Worm (Caenorhabditis elegans): ENCODE results near the gene adal-1.

DNA sequence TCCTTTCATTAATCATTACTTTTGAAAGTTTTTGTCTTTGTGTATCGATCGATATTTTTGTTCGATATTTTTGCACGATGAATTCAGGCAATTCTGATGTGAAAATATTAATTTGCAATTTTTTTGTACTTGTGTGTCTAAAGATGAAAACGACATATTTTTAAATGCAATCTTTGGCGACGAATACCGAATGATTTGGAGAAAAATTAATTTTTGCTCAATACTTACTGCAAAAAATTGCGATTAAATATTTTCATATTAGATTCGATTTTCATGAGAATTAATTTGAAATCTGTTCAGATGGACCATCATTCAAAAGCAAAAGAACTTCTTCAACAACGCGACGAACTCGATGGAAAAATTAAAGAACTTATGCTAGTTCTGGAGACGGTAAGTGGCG lies 8.4 kb upstream of the adal-1 start, which contains the start of gene psmd-9:
- TF ChIP-seq nhr-6 (tag; optimal IDR thresholded peaks at IDR 0.05), result no peak
- TF ChIP-seq blmp-1 (tag; optimal IDR thresholded peaks at IDR 0.05; ENCODE audit: insufficient read depth), result no peak
- TF ChIP-seq nhr-23 (tag; optimal IDR thresholded peaks at IDR 0.05), result no peak
- TF ChIP-seq ztf-11 (tag; optimal IDR thresholded peaks at IDR 0.05), result no peak
- TF ChIP-seq unc-62 (GFP tag; optimal IDR thresholded peaks at IDR 0.05), result no peak
- no peak for TF ChIP-seq ama-1 (optimal IDR thresholded peaks at IDR 0.05)
- TF ChIP-seq nhr-21 (tag; optimal IDR thresholded peaks at IDR 0.05), result no peak
- TF ChIP-seq snpc-4 (tag; optimal IDR thresholded peaks at IDR 0.05), result no peak
- TF ChIP-seq lin-13 (GFP tag; optimal IDR thresholded peaks at IDR 0.05), result no peak
- TF ChIP-seq aly-2 (tag; optimal IDR thresholded peaks at IDR 0.05), result no peak
- TF ChIP-seq lin-39 (tag; optimal IDR thresholded peaks at IDR 0.05), result no peak
- TF ChIP-seq gmeb-1 (tag; optimal IDR thresholded peaks at IDR 0.05), result no peak
- no peak for TF ChIP-seq nhr-25 (tag; optimal IDR thresholded peaks at IDR 0.05)

All from whole organism, L2 larva.